Worm (Caenorhabditis elegans) whole organism, late embryonic: ENCODE data around the gene gpdh-2.

Source experiments
- ceh-14 ChIP-seq: sonication (generic microtip); optimal IDR thresholded peaks from 2 replicates; lab custom pipeline; 2016; ENCODE audit warnings: missing genotype, missing genetic modification characterization, missing compliant biosample characterization
- ceh-24 ChIP-seq: sonication (generic microtip); optimal IDR thresholded peaks from 2 replicates; lab custom pipeline; 2016; ENCODE audit warnings: mild to moderate bottlenecking, missing genetic modification characterization, missing compliant biosample characterization
- elt-2 ChIP-seq: sonication (generic microtip); optimal IDR thresholded peaks from 2 replicates; lab custom pipeline; 2016; ENCODE audit warnings: missing genetic modification reagents, missing genetic modification characterization, missing compliant biosample characterization
- gmeb-2 ChIP-seq: sonication (generic microtip); optimal IDR thresholded peaks from 2 replicates; lab custom pipeline; 2016; ENCODE audit warnings: missing genetic modification characterization, inconsistent platforms, missing compliant biosample characterization
- hlh-30 ChIP-seq: sonication (generic microtip); optimal IDR thresholded peaks from 2 replicates; lab custom pipeline; 2017; ENCODE audit warnings: antibody characterized with exemption, missing genetic modification characterization, missing compliant biosample characterization; ENCODE audit not compliant: insufficient read depth
- pha-4 ChIP-seq: fragments of 150-350 bp; optimal IDR thresholded peaks from 2 replicates; lab custom pipeline; 2018; ENCODE audit warnings: missing biosample characterization, missing genetic modification reagents, missing genetic modification characterization
- sox-2 ChIP-seq: fragments of 200-800 bp; sonication (Bioruptor generic); IDR thresholded peaks from 2 replicates; pipeline ENCODE4 v1.3.6; 2022; ENCODE audit warnings: missing genetic modification reagents, missing genetic modification characterization, missing compliant biosample characterization
- unc-86 ChIP-seq: sonication (generic microtip); optimal IDR thresholded peaks from 2 replicates; lab custom pipeline; 2016; ENCODE audit warnings: missing genetic modification characterization, missing compliant biosample characterization

DNA sequence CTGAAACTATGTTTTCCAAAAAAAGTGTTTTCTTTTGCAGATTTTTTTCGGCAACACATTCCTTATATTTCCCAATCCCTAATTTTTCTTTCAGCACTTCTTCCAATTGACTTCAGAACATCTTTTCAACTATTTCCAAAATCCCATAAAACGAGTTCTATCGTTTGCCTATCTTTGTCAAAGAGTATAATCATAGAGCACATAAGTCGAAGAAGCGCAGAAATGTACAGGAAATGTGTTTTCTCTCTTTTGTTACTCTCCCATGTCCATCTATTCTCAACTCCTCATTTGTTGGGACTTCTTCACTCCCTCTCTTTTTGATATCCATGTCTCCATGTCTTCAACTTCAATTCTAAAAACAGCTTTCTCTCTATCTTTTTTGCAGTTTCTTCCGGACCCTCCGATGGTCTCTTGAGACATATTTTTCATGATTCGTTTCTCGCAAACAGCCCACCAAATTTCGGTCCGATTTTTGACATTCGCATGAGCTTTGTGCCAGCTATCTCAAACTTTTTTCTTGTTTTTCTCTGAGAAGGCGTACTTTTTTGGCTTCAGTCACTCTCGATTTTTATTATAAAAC is 1.3 kb upstream of the gpdh-2 start, which contains the start of gene twk-48:
- TF ChIP-seq ceh-14 (tag; lab: Kevin White, UChicago): no peak
- TF ChIP-seq hlh-30 (tag; lab: Kevin White, UChicago): no peak
- TF ChIP-seq unc-86 (tag; lab: Kevin White, UChicago): no peak
- no peak for TF ChIP-seq elt-2 (tag; lab: Kevin White, UChicago)
- TF ChIP-seq gmeb-2 (tag; lab: Kevin White, UChicago): no peak
- TF ChIP-seq pha-4 (tag; lab: Kevin White, UChicago): no peak
- TF ChIP-seq ceh-24 (tag; lab: Kevin White, UChicago): no peak
- TF ChIP-seq sox-2 (GFP tag; lab: Robert Waterston, UW): no peak
